Worm (Caenorhabditis elegans): ENCODE results near the gene Y17G7B.20.

DNA sequence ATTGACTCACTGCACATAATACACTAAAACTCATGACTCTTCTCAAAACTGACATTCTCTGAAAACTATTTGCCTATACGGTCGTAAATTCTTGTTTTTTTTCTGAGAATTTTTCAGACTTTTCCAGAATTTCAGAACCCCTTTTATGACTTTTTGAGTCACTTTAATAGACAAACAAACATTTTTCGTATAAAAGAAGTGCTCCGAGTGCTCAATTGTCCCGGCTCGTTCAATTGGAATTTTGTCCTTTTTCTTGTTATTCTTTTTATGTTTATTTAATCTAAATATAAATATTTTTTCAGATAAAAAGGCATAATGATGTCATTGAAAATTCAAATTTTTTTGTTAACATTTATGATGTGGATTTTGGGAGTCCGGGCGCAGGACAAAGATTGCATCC lies 19.3 kb upstream of the Y17G7B.20 start, which contains the start of gene Y17G7B.23:
- TF ChIP-seq lin-39 (tag; optimal IDR thresholded peaks at IDR 0.05) (no peak), nhr-77 (tag; optimal IDR thresholded peaks at IDR 0.05) (no peak), C34F6.9 (tag; optimal IDR thresholded peaks at IDR 0.05) (no peak), mab-5 (tag; optimal IDR thresholded peaks at IDR 0.05) (no peak), lin-13 (GFP tag; optimal IDR thresholded peaks at IDR 0.05) (no peak), egl-27 (tag; optimal IDR thresholded peaks at IDR 0.05) (no peak), ztf-11 (tag; optimal IDR thresholded peaks at IDR 0.05) (no peak), ceh-82 (tag; optimal IDR thresholded peaks at IDR 0.05) (no peak), zag-1 (tag; optimal IDR thresholded peaks at IDR 0.05) (no peak)

All from whole organism, L2 larva.